Fruit fly (Drosophila melanogaster) whole organism, embryonic: ENCODE data around the gene CG14174.

Source experiments
- B-H1 ChIP-seq: fragments of 200-800 bp; sonication (Bioruptor generic); IDR thresholded peaks from 3 replicates; pipeline ENCODE4 v1.3.6; 2022; ENCODE audit warnings: missing biosample characterization, missing genetic modification characterization
- Bgb ChIP-seq: fragments of 200-800 bp; sonication (Bioruptor generic); IDR thresholded peaks from 2 replicates; pipeline ENCODE4 v1.3.6; 2022; ENCODE audit warnings: missing biosample characterization, missing genetic modification characterization; ENCODE audit not compliant: partially characterized antibody
- CG10147 ChIP-seq: fragments of 200-800 bp; sonication (Bioruptor generic); optimal IDR thresholded peaks from 2 replicates; lab custom pipeline; 2019; ENCODE audit warnings: missing biosample characterization, mild to moderate bottlenecking, missing genetic modification characterization, moderate library complexity
- CG10366 ChIP-seq: fragments of 200-800 bp; sonication (Bioruptor generic); IDR thresholded peaks from 2 replicates; pipeline ENCODE4 v1.3.6; 2022; ENCODE audit warnings: missing biosample characterization, missing genetic modification characterization
- CG10654 ChIP-seq: fragments of 200-800 bp; sonication (Bioruptor generic); optimal IDR thresholded peaks from 2 replicates; lab custom pipeline; 2016; ENCODE audit warnings: missing biosample characterization, missing genetic modification characterization
- CG11560 ChIP-seq: fragments of 200-800 bp; sonication (Bioruptor generic); IDR thresholded peaks from 3 replicates; pipeline ENCODE4 v1.3.6; 2022; ENCODE audit warnings: missing biosample characterization, missing genetic modification characterization
- CG14710 ChIP-seq: fragments of 200-800 bp; sonication (Bioruptor generic); optimal IDR thresholded peaks from 3 replicates; lab custom pipeline; 2019; ENCODE audit warnings: missing biosample characterization, mild to moderate bottlenecking, missing genetic modification characterization, moderate library complexity
- CG1529 ChIP-seq: fragments of 200-800 bp; sonication (Bioruptor generic); optimal IDR thresholded peaks from 3 replicates; lab custom pipeline; 2018; ENCODE audit warnings: missing biosample characterization, missing genetic modification characterization
- CG15514 ChIP-seq: fragments of 200-800 bp; sonication (Bioruptor generic); optimal IDR thresholded peaks from 3 replicates; lab custom pipeline; 2017; ENCODE audit warnings: missing biosample characterization, missing genetic modification characterization, mild to moderate bottlenecking, moderate library complexity, missing genetic modification reagents
- CG1602 ChIP-seq: fragments of 200-800 bp; sonication (Bioruptor generic); optimal IDR thresholded peaks from 3 replicates; lab custom pipeline; 2016; ENCODE audit warnings: missing biosample characterization, missing genetic modification characterization
- CG16863 ChIP-seq: fragments of 200-800 bp; sonication (Bioruptor generic); optimal IDR thresholded peaks from 3 replicates; lab custom pipeline; 2016; ENCODE audit warnings: missing biosample characterization, missing genetic modification characterization
- CG18619 ChIP-seq: fragments of 200-800 bp; sonication (Bioruptor generic); optimal IDR thresholded peaks from 3 replicates; lab custom pipeline; 2017; ENCODE audit warnings: missing biosample characterization, mild to moderate bottlenecking, missing genetic modification characterization
- CG2889 ChIP-seq: fragments of 200-800 bp; sonication (Bioruptor generic); IDR thresholded peaks from 3 replicates; pipeline ENCODE4 v1.3.6; 2022; ENCODE audit warnings: missing biosample characterization, missing genetic modification characterization
- CG33213 ChIP-seq: fragments of 200-800 bp; sonication (Bioruptor generic); optimal IDR thresholded peaks from 3 replicates; lab custom pipeline; 2016; ENCODE audit warnings: missing biosample characterization, missing genetic modification characterization
- CG3847 ChIP-seq: fragments of 200-800 bp; sonication (Bioruptor generic); IDR thresholded peaks from 2 replicates; pipeline ENCODE4 v1.3.6; 2022; ENCODE audit warnings: missing biosample characterization, missing genetic modification characterization
- CG4282 ChIP-seq: fragments of 200-800 bp; sonication (Bioruptor generic); optimal IDR thresholded peaks from 2 replicates; lab custom pipeline; 2016; ENCODE audit warnings: missing biosample characterization, missing genetic modification characterization
- CG4854 ChIP-seq: fragments of 200-800 bp; sonication (Bioruptor generic); optimal IDR thresholded peaks from 2 replicates; lab custom pipeline; 2016; ENCODE audit warnings: missing biosample characterization, missing genetic modification characterization, inconsistent platforms
- CG6254 ChIP-seq: fragments of 200-800 bp; sonication (Bioruptor generic); optimal IDR thresholded peaks from 3 replicates; lab custom pipeline; 2017; ENCODE audit warnings: mild to moderate bottlenecking, missing biosample characterization, missing genetic modification reagents, missing genetic modification characterization
- CG6272 ChIP-seq: fragments of 200-800 bp; sonication (Bioruptor generic); IDR thresholded peaks from 2 replicates; pipeline ENCODE4 v1.3.6; 2022; ENCODE audit warnings: missing biosample characterization, missing genetic modification characterization
- CG6654 ChIP-seq: fragments of 200-800 bp; sonication (Bioruptor generic); optimal IDR thresholded peaks from 2 replicates; lab custom pipeline; 2017; ENCODE audit warnings: missing biosample characterization, mild to moderate bottlenecking, missing genetic modification characterization
- CG8478 ChIP-seq: fragments of >200 bp; optimal IDR thresholded peaks from 2 replicates; lab custom pipeline; 2018
- CoRest ChIP-seq: fragments of 200-800 bp; sonication (Bioruptor generic); optimal IDR thresholded peaks from 3 replicates; lab custom pipeline; 2018; ENCODE audit warnings: missing biosample characterization, mild to moderate bottlenecking, missing genetic modification characterization, moderate library complexity
- Deaf1 ChIP-seq: fragments of 200-800 bp; optimal IDR thresholded peaks from 3 replicates; lab custom pipeline; 2019; ENCODE audit warnings: missing biosample characterization, mild to moderate bottlenecking, missing genetic modification characterization, moderate library complexity
- Dip3 ChIP-seq: fragments of 200-800 bp; sonication (Bioruptor generic); optimal IDR thresholded peaks from 3 replicates; lab custom pipeline; 2016; ENCODE audit warnings: missing biosample characterization, missing genetic modification characterization
- Hand ChIP-seq: fragments of 200-800 bp; sonication (Bioruptor generic); optimal IDR thresholded peaks from 2 replicates; lab custom pipeline; 2017; ENCODE audit warnings: mild to moderate bottlenecking, missing biosample characterization, missing genetic modification reagents, missing genetic modification characterization
- Hey ChIP-seq: fragments of 200-800 bp; sonication (Bioruptor generic); optimal IDR thresholded peaks from 3 replicates; lab custom pipeline; 2018; ENCODE audit warnings: missing biosample characterization, mild to moderate bottlenecking, missing genetic modification characterization
- Kr ChIP-seq: fragments of 200-800 bp; sonication (Bioruptor generic); optimal IDR thresholded peaks from 2 replicates; lab custom pipeline; 2017; ENCODE audit warnings: missing biosample characterization, mild to moderate bottlenecking, missing genetic modification characterization
- Lhr ChIP-seq: fragments of 200-800 bp; sonication (Bioruptor generic); optimal IDR thresholded peaks from 3 replicates; lab custom pipeline; 2017; ENCODE audit warnings: mild to moderate bottlenecking, missing biosample characterization, missing genetic modification reagents, missing genetic modification characterization
- Med ChIP-seq: fragments of 200-800 bp; sonication (Bioruptor generic); peaks from one replicate; lab custom pipeline; 2016; ENCODE audit warnings: missing biosample characterization, missing genetic modification characterization, mild to moderate bottlenecking, inconsistent platforms, moderate library complexity
- Mes4 ChIP-seq: fragments of 200-800 bp; sonication (Bioruptor generic); optimal IDR thresholded peaks from 2 replicates; lab custom pipeline; 2016; ENCODE audit warnings: missing biosample characterization, missing genetic modification characterization
- NC2α ChIP-seq: fragments of 200-800 bp; sonication (Bioruptor generic); optimal IDR thresholded peaks from 2 replicates; lab custom pipeline; 2016; ENCODE audit warnings: missing biosample characterization, missing genetic modification characterization
- Oli ChIP-seq: fragments of 200-800 bp; sonication (Bioruptor generic); optimal IDR thresholded peaks from 2 replicates; lab custom pipeline; 2018; ENCODE audit warnings: missing biosample characterization, mild to moderate bottlenecking, missing genetic modification characterization, moderate library complexity
- Rfx ChIP-seq: fragments of 200-800 bp; sonication (Bioruptor generic); IDR thresholded peaks from 2 replicates; pipeline ENCODE4 v1.3.6; 2022; ENCODE audit warnings: missing biosample characterization, missing genetic modification characterization
- Sin3A ChIP-seq: fragments of >200 bp; optimal IDR thresholded peaks from 2 replicates; lab custom pipeline; 2018
- Sry-δ ChIP-seq: fragments of 200-800 bp; sonication (Bioruptor generic); optimal IDR thresholded peaks from 2 replicates; lab custom pipeline; 2016; ENCODE audit warnings: missing biosample characterization, missing genetic modification characterization
- Tbp ChIP-seq: fragments of >200 bp; optimal IDR thresholded peaks from 2 replicates; lab custom pipeline; 2018; ENCODE audit warnings: missing biosample characterization, missing genetic modification characterization
- bowl ChIP-seq: fragments of 200-800 bp; sonication (Bioruptor generic); IDR thresholded peaks from 2 replicates; pipeline ENCODE4 v1.3.6; 2022; ENCODE audit warnings: missing biosample characterization, missing genetic modification characterization
- br ChIP-seq: fragments of >200 bp; optimal IDR thresholded peaks from 2 replicates; lab custom pipeline; 2017
- cato ChIP-seq: fragments of 200-800 bp; sonication (Bioruptor generic); optimal IDR thresholded peaks from 2 replicates; lab custom pipeline; 2016; ENCODE audit warnings: missing biosample characterization, missing genetic modification characterization, borderline replicate concordance
- croc ChIP-seq: fragments of 200-800 bp; sonication (Bioruptor generic); conservative IDR thresholded peaks from 3 replicates; pipeline ENCODE4 v1.3.6; 2022; ENCODE audit warnings: missing biosample characterization, missing genetic modification characterization
- danr ChIP-seq: fragments of 200-800 bp; sonication (Bioruptor generic); IDR thresholded peaks from 2 replicates; pipeline ENCODE4 v1.3.6; 2022; ENCODE audit warnings: missing biosample characterization, missing genetic modification characterization
- disco-r ChIP-seq: fragments of 200-800 bp; sonication (Bioruptor generic); optimal IDR thresholded peaks from 2 replicates; lab custom pipeline; 2016; ENCODE audit warnings: missing biosample characterization, missing genetic modification characterization
- dpn ChIP-seq, 2 experiments: fragments of 200-800 bp; sonication (Bioruptor generic); optimal IDR thresholded peaks; 3 replicates each; lab custom pipeline; 2016; ENCODE audit warnings: missing biosample characterization in 2 of 2, missing genetic modification characterization in 2 of 2
- dysf ChIP-seq: fragments of 200-800 bp; sonication (Bioruptor generic); IDR thresholded peaks from 3 replicates; pipeline ENCODE4 v1.3.6; 2022; ENCODE audit warnings: missing biosample characterization, missing genetic modification characterization
- ham ChIP-seq: fragments of 200-800 bp; sonication (Bioruptor generic); IDR thresholded peaks from 2 replicates; pipeline ENCODE4 v1.3.6; 2022; ENCODE audit warnings: missing biosample characterization, missing genetic modification characterization
- mam ChIP-seq: fragments of 200-800 bp; sonication (Bioruptor generic); optimal IDR thresholded peaks from 3 replicates; lab custom pipeline; 2016; ENCODE audit warnings: missing biosample characterization, missing genetic modification characterization
- nerfin-2 ChIP-seq: fragments of 200-800 bp; sonication (Bioruptor generic); IDR thresholded peaks from 2 replicates; pipeline ENCODE4 v1.3.6; 2022; ENCODE audit warnings: missing biosample characterization, missing genetic modification characterization; ENCODE audit not compliant: partially characterized antibody
- otp ChIP-seq: fragments of 200-800 bp; sonication (Bioruptor generic); IDR thresholded peaks from 3 replicates; pipeline ENCODE4, ENCODE4 v1.3.6; 2022; ENCODE audit warnings: missing biosample characterization, missing genetic modification characterization
- ro ChIP-seq: fragments of 200-800 bp; sonication (Bioruptor generic); IDR thresholded peaks from 2 replicates; pipeline ENCODE4 v1.3.6; 2022; ENCODE audit warnings: missing biosample characterization, missing genetic modification characterization
- schlank ChIP-seq: fragments of 200-800 bp; sonication (Bioruptor generic); optimal IDR thresholded peaks from 2 replicates; lab custom pipeline; 2018; ENCODE audit warnings: missing biosample characterization, mild to moderate bottlenecking, missing genetic modification characterization
- sens-2 ChIP-seq: fragments of 200-800 bp; sonication (Bioruptor generic); IDR thresholded peaks from 2 replicates; pipeline ENCODE4 v1.3.6; 2022; ENCODE audit warnings: missing biosample characterization, missing genetic modification characterization
- sqz ChIP-seq: fragments of 200-800 bp; sonication (Bioruptor generic); optimal IDR thresholded peaks from 3 replicates; lab custom pipeline; 2018; ENCODE audit warnings: missing biosample characterization, mild to moderate bottlenecking, missing genetic modification characterization
- sug ChIP-seq: fragments of 200-800 bp; optimal IDR thresholded peaks from 2 replicates; lab custom pipeline; 2019; ENCODE audit warnings: missing biosample characterization, mild to moderate bottlenecking, missing genetic modification characterization, moderate library complexity

Gene CG14174

DNA sequence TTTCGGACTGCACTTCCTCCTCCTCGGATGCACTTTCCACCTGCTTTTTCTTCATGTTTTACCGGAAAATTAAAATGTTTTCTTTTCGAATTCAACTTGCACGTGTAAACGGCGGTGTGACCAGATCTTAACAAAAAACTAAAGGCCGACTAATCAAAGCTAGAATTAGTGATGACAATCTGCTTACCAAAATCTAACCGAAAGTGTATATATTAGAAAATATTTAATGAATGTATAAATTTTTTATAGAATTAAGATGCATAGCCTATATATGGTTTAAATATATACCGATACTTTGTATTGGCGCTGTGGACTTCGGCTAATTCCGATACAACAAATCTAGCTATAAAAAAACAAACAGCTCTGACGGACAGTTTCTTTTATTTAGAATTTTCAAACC is at the start of gene CG14174, which contains the start of gene CG18178:
CG14174 (plus strand) TSS at position 400 of the 400 bp plus-strand sequence.
CG18178 (minus strand) TSS at position 216 of the 400 bp plus-strand sequence.
- TF ChIP-seq dpn (GFP tag; optimal IDR thresholded peaks at IDR 0.05; lab: Kevin White, UChicago) (peak in 1 of 2 experiments; percentile 76), schlank (tag; lab: Kevin White, UChicago) (no peak), nerfin-2 (GFP tag; lab: Robert Waterston, UW) (no peak), CG6654 (GFP tag; lab: Kevin White, UChicago) (no peak), B-H1 (GFP tag; lab: Robert Waterston, UW) (no peak; the same call in 2 of the 3 replicates), CG4282 (GFP tag; lab: Kevin White, UChicago) (no peak), disco-r (no peak), sens-2 (GFP tag; lab: Robert Waterston, UW) (no peak), Oli (peak; percentile 68), dysf (GFP tag; lab: Robert Waterston, UW) (peak; percentile 68; the same call in 2 of the 3 replicates), CG11560 (tag; lab: Robert Waterston, UW) (no peak), Dip3 (GFP tag; lab: Kevin White, UChicago) (no peak), CG15514 (GFP tag; lab: Kevin White, UChicago) (peak; percentile 79), CG16863 (no peak), Hand (GFP tag; lab: Kevin White, UChicago) (peak; percentile 2), ham (no peak), Med (GFP tag; lab: Kevin White, UChicago) (peak; percentile 71), CG3847 (GFP tag; lab: Robert Waterston, UW) (peak; percentile 78), CG33213 (GFP tag; lab: Kevin White, UChicago) (no peak), sug (tag; lab: Kevin White, UChicago) (peak; percentile 83), Sry-δ (GFP tag; lab: Kevin White, UChicago) (peak; percentile 33), Kr (GFP tag; lab: Kevin White, UChicago) (no peak), Lhr (GFP tag; lab: Kevin White, UChicago) (peak; percentile 13), Tbp (GFP tag; lab: Kevin White, UChicago) (no peak), CG10147 (GFP tag; lab: Kevin White, UChicago) (peak; percentile 80), CG6272 (GFP tag; lab: Robert Waterston, UW) (peak; percentile 52; the same call in 1 of the 2 replicates), CoRest (tag; lab: Kevin White, UChicago) (peak; percentile 87), sqz (GFP tag; lab: Kevin White, UChicago) (no peak), CG4854 (GFP tag; lab: Kevin White, UChicago) (peak; percentile 23), CG14710 (tag; lab: Kevin White, UChicago) (peak; percentile 86), CG1602 (GFP tag; lab: Kevin White, UChicago) (peak; percentile 71), otp (no peak), Rfx (GFP tag; lab: Robert Waterston, UW) (peak; percentile 85), Mes4 (GFP tag; lab: Kevin White, UChicago) (no peak), CG1529 (GFP tag; lab: Kevin White, UChicago) (no peak), mam (GFP tag; lab: Kevin White, UChicago) (peak; percentile 29), ro (no peak), cato (GFP tag; lab: Kevin White, UChicago) (peak; percentile 48), croc (GFP tag; lab: Robert Waterston, UW) (peak; percentile 59; the same call in 2 of the 3 replicates), Sin3A (peak; percentile 5), br (lab: Kevin White, UChicago) (no peak), CG10366 (peak; percentile 56), NC2α (GFP tag; lab: Kevin White, UChicago) (no peak), CG8478 (lab: Kevin White, UChicago) (no peak), CG6254 (GFP tag; lab: Kevin White, UChicago) (peak; percentile 38), danr (GFP tag; lab: Robert Waterston, UW) (0 out of 2 replicates have a peak, but pooled peaks have one; percentile 12), bowl (GFP tag; lab: Robert Waterston, UW) (no peak), Deaf1 (no peak), Hey (tag; lab: Kevin White, UChicago) (no peak), Bgb (GFP tag; lab: Robert Waterston, UW) (no peak), CG18619 (GFP tag; lab: Kevin White, UChicago) (peak; percentile 43), CG2889 (GFP tag; lab: Robert Waterston, UW) (0 out of 3 replicates have a peak, but pooled peaks have one; percentile 24), CG10654 (GFP tag; lab: Kevin White, UChicago) (peak; percentile 49)
